Worm (Caenorhabditis elegans): Measurements from ENCODE around the gene R11G10.3.

- TF ChIP-seq ztf-25 (GFP tag; IDR thresholded peaks at IDR 0.05), result no peak
- TF ChIP-seq lin-54 (GFP tag; optimal IDR thresholded peaks at IDR 0.05), result no peak
- no peak for TF ChIP-seq ama-1 (optimal IDR thresholded peaks at IDR 0.05)
- TF ChIP-seq ama-1 (GFP tag; optimal IDR thresholded peaks at IDR 0.05), result no peak
- TF ChIP-seq zfh-2 (GFP tag; conservative IDR thresholded peaks at IDR 0.05), result no peak
- no peak for TF ChIP-seq tlf-1 (GFP tag; optimal IDR thresholded peaks at IDR 0.05)
- no peak for TF ChIP-seq ztf-6 (GFP tag; IDR thresholded peaks at IDR 0.05)
- TF ChIP-seq hlh-12 (tag; optimal IDR thresholded peaks at IDR 0.05), result no peak
- no peak for TF ChIP-seq lsl-1 (GFP tag; optimal IDR thresholded peaks at IDR 0.05)
These were observed at the start of gene R11G10.3 for ce11 chrV:13523194-13523593.
